Worm (Caenorhabditis elegans) whole organism, young adult: ENCODE results near the gene C14C10.10.
A peak's percentile ranks its signal among the peaks of the same experiment; 100 is the strongest.

ENCODE experiments used
- F49E8.2 ChIP-seq: sonication (generic microtip); optimal IDR thresholded peaks from 3 replicates; lab custom pipeline; 2017; ENCODE audit warnings: missing genetic modification characterization, mild to moderate bottlenecking, missing compliant biosample characterization, antibody characterized with exemption, moderate library complexity; ENCODE audit not compliant: insufficient read depth
- Y53F4B.3 ChIP-seq: fragments of 200-800 bp; sonication (Bioruptor generic); IDR thresholded peaks from 2 replicates; pipeline ENCODE4 v1.3.6; 2022; ENCODE audit warnings: missing genetic modification reagents, missing genetic modification characterization, missing compliant biosample characterization
- ceh-100 ChIP-seq: fragments of 200-800 bp; sonication (Bioruptor generic); IDR thresholded peaks from 2 replicates; pipeline ENCODE4 v1.3.6; 2022; ENCODE audit warnings: missing genetic modification reagents, missing genetic modification characterization, missing compliant biosample characterization
- egl-18 ChIP-seq: fragments of 200-800 bp; sonication (Bioruptor generic); IDR thresholded peaks from 2 replicates; pipeline ENCODE4 v1.3.6; 2022; ENCODE audit warnings: missing genetic modification reagents, missing genetic modification characterization, missing compliant biosample characterization
- ets-4 ChIP-seq: fragments of 200-800 bp; sonication (Bioruptor generic); optimal IDR thresholded peaks from 2 replicates; lab custom pipeline; 2018; ENCODE audit warnings: mild to moderate bottlenecking, missing genetic modification characterization, missing compliant biosample characterization
- lsy-27 ChIP-seq: sonication (generic microtip); optimal IDR thresholded peaks from 2 replicates; lab custom pipeline; 2017; ENCODE audit warnings: missing genetic modification characterization, mild to moderate bottlenecking, missing compliant biosample characterization, antibody characterized with exemption, missing genotype, borderline replicate concordance; ENCODE audit not compliant: insufficient read depth
- madf-6 ChIP-seq: fragments of 200-800 bp; sonication (Bioruptor generic); IDR thresholded peaks from 2 replicates; pipeline ENCODE4 v1.3.6; 2022; ENCODE audit warnings: missing genetic modification reagents, missing genetic modification characterization, missing compliant biosample characterization
- madf-8 ChIP-seq: fragments of 200-800 bp; sonication (Bioruptor generic); conservative IDR thresholded peaks from 2 replicates; pipeline ENCODE4 v1.3.6; 2022; ENCODE audit warnings: missing genetic modification reagents, missing genetic modification characterization, missing compliant biosample characterization
- nhr-80 ChIP-seq: sonication (generic microtip); optimal IDR thresholded peaks from 2 replicates; lab custom pipeline; 2016; ENCODE audit warnings: missing genetic modification characterization, missing compliant biosample characterization
- repo-1 ChIP-seq: sonication (generic microtip); optimal IDR thresholded peaks from 2 replicates; lab custom pipeline; 2017; ENCODE audit warnings: mild to moderate bottlenecking, missing genetic modification characterization, missing compliant biosample characterization
- sdz-38 ChIP-seq: sonication (generic microtip); optimal IDR thresholded peaks from 2 replicates; lab custom pipeline; 2016; ENCODE audit warnings: missing genotype, missing genetic modification characterization, missing compliant biosample characterization

ce11 chrV:12596795-12597194 lies 2.1 kb downstream of the C14C10.10 start:
- TF ChIP-seq sdz-38 (no peak), madf-6 (GFP tag; lab: Robert Waterston, UW) (peak; percentile 61; the same call in 1 of the 2 replicates), repo-1 (tag; lab: Kevin White, UChicago) (peak; percentile 73), ceh-100 (no peak), ets-4 (GFP tag; lab: Kevin White, UChicago) (no peak), lsy-27 (tag; lab: Kevin White, UChicago) (no peak), nhr-80 (tag; lab: Kevin White, UChicago) (peak; percentile 44), egl-18 (GFP tag; lab: Robert Waterston, UW) (no peak), madf-8 (GFP tag; lab: Robert Waterston, UW) (no peak), F49E8.2 (tag; lab: Kevin White, UChicago) (peak; percentile 45), Y53F4B.3 (GFP tag; lab: Robert Waterston, UW) (no peak)
